Worm (Caenorhabditis elegans) whole organism, L3 larva: Measurements from ENCODE around the gene catp-8.

Experiments
- unc-62 ChIP-seq: fragments of 150-350 bp; sonication (generic microtip); optimal IDR thresholded peaks from 4 replicates; lab custom pipeline; 2014; ENCODE audit warnings: missing biosample characterization, missing genetic modification reagents, missing genetic modification characterization
- ztf-11 ChIP-seq: fragments of 150-350 bp; optimal IDR thresholded peaks from 2 replicates; lab custom pipeline; 2014; ENCODE audit warnings: missing biosample characterization, missing genetic modification characterization

ce11 chrIV:11492345-11492744, 13.3 kb upstream of the catp-8 start:
- TF ChIP-seq ztf-11 (tag; lab: Kevin White, UChicago) (no peak), unc-62 (GFP tag; lab: Kevin White, UChicago) (no peak)
